Worm (Caenorhabditis elegans) whole organism, midembryonic: ENCODE results near the gene F33C8.2.

Experiments
- T22C8.4 ChIP-seq: fragments of 200-800 bp; sonication (Bioruptor generic); IDR thresholded peaks from 2 replicates; pipeline ENCODE4 v1.3.6; 2022; ENCODE audit warnings: missing genetic modification characterization, missing compliant biosample characterization
- cog-1 ChIP-seq: sonication (generic microtip); optimal IDR thresholded peaks from 2 replicates; lab custom pipeline; 2016; ENCODE audit warnings: missing genetic modification characterization, missing compliant biosample characterization
- flt-1 ChIP-seq: fragments of 200-800 bp; sonication (Bioruptor generic); IDR thresholded peaks from 2 replicates; pipeline ENCODE4 v1.3.6; 2022; ENCODE audit warnings: missing genetic modification characterization, missing compliant biosample characterization
- klf-2 ChIP-seq: fragments of 200-800 bp; sonication (Bioruptor generic); conservative IDR thresholded peaks from 2 replicates; pipeline ENCODE4 v1.3.6; 2022; ENCODE audit warnings: missing genetic modification reagents, missing genetic modification characterization, missing compliant biosample characterization
- med-1 ChIP-seq: sonication (generic microtip); optimal IDR thresholded peaks from 2 replicates; lab custom pipeline; 2017; ENCODE audit warnings: missing genetic modification characterization, mild to moderate bottlenecking, missing compliant biosample characterization, antibody characterized with exemption, missing genetic modification reagents; ENCODE audit not compliant: insufficient read depth
- ref-1 ChIP-seq: fragments of 200-800 bp; sonication (Bioruptor generic); conservative IDR thresholded peaks from 2 replicates; pipeline ENCODE4 v1.3.6; 2022; ENCODE audit warnings: missing genetic modification reagents, missing genetic modification characterization, missing compliant biosample characterization
- tab-1 ChIP-seq: fragments of 200-800 bp; sonication (Bioruptor generic); IDR thresholded peaks from 2 replicates; pipeline ENCODE4 v1.3.6; 2022; ENCODE audit warnings: missing genetic modification characterization, missing compliant biosample characterization
- ztf-23 ChIP-seq: fragments of 200-800 bp; sonication (Bioruptor generic); IDR thresholded peaks from 2 replicates; pipeline ENCODE4 v1.3.6; 2022; ENCODE audit warnings: missing genetic modification reagents, missing genetic modification characterization, missing compliant biosample characterization
- ztf-29 ChIP-seq: fragments of 200-800 bp; sonication (Bioruptor generic); IDR thresholded peaks from 2 replicates; pipeline ENCODE4 v1.3.6; 2022; ENCODE audit warnings: missing genetic modification reagents, missing genetic modification characterization, missing compliant biosample characterization

- TF ChIP-seq tab-1 (GFP tag; lab: Robert Waterston, UW), result no peak
- TF ChIP-seq flt-1 (GFP tag; lab: Robert Waterston, UW), result no peak
- no peak for TF ChIP-seq ztf-23 (GFP tag; lab: Robert Waterston, UW)
- TF ChIP-seq ref-1, result no peak
- TF ChIP-seq klf-2, result no peak
- TF ChIP-seq T22C8.4 (GFP tag; lab: Robert Waterston, UW), result no peak
- no peak for TF ChIP-seq cog-1
- no peak for TF ChIP-seq med-1 (GFP tag; lab: Kevin White, UChicago)
- TF ChIP-seq ztf-29 (GFP tag; lab: Robert Waterston, UW), result no peak
These were observed 5.7 kb upstream of the F33C8.2 start for ce11 chrX:14715459-14715858.
